Worm (Caenorhabditis elegans) whole organism, mixed stage, embryonic: ENCODE results near the gene pqn-84.

Experiments used
- M03D4.4 ChIP-seq: sonication (generic microtip); optimal IDR thresholded peaks from 2 replicates; lab custom pipeline; 2017; ENCODE audit warnings: mild to moderate bottlenecking, missing genetic modification characterization, missing compliant biosample characterization
- bed-3 ChIP-seq: fragments of 200-800 bp; sonication (Bioruptor generic); optimal IDR thresholded peaks from 3 replicates; lab custom pipeline; 2018; ENCODE audit warnings: mild to moderate bottlenecking, missing genetic modification characterization, moderate library complexity, missing compliant biosample characterization
- blmp-1 ChIP-seq: fragments of 150-350 bp; optimal IDR thresholded peaks from 2 replicates; lab custom pipeline; 2014; ENCODE audit warnings: missing biosample characterization, missing genetic modification characterization
- ceh-83 ChIP-seq: fragments of 200-800 bp; sonication (Bioruptor generic); optimal IDR thresholded peaks from 2 replicates; lab custom pipeline; 2018; ENCODE audit warnings: mild to moderate bottlenecking, missing genetic modification characterization, missing compliant biosample characterization
- ces-1 ChIP-seq: fragments of 150-350 bp; optimal IDR thresholded peaks from 2 replicates; lab custom pipeline; 2014; ENCODE audit warnings: missing biosample characterization, missing genetic modification reagents, missing genetic modification characterization
- cnd-1 ChIP-seq: fragments of 200-800 bp; sonication (Bioruptor generic); optimal IDR thresholded peaks from 2 replicates; lab custom pipeline; 2018; ENCODE audit warnings: mild to moderate bottlenecking, missing genetic modification characterization, missing compliant biosample characterization
- drap-1 ChIP-seq: fragments of 200-800 bp; sonication (Bioruptor generic); optimal IDR thresholded peaks from 3 replicates; lab custom pipeline; 2018; ENCODE audit warnings: mild to moderate bottlenecking, missing genetic modification characterization, missing compliant biosample characterization
- elt-1 ChIP-seq: sonication (generic microtip); optimal IDR thresholded peaks from 2 replicates; lab custom pipeline; 2017; ENCODE audit warnings: missing genetic modification characterization, mild to moderate bottlenecking, missing compliant biosample characterization, antibody characterized with exemption, moderate library complexity, borderline replicate concordance; ENCODE audit not compliant: insufficient read depth
- elt-3 ChIP-seq: fragments of 150-350 bp; optimal IDR thresholded peaks from 2 replicates; lab custom pipeline; 2014; ENCODE audit warnings: missing biosample characterization, missing genetic modification characterization
- flh-1 ChIP-seq: fragments of 200-800 bp; sonication (Bioruptor generic); optimal IDR thresholded peaks from 2 replicates; lab custom pipeline; 2018; ENCODE audit warnings: mild to moderate bottlenecking, missing genetic modification characterization, moderate library complexity, missing compliant biosample characterization
- ham-2 ChIP-seq: fragments of 200-800 bp; sonication (Bioruptor generic); optimal IDR thresholded peaks from 2 replicates; lab custom pipeline; 2018; ENCODE audit warnings: mild to moderate bottlenecking, missing genetic modification characterization, missing compliant biosample characterization
- hlh-1 ChIP-seq: fragments of 150-350 bp; optimal IDR thresholded peaks from 2 replicates; lab custom pipeline; 2014; ENCODE audit warnings: missing biosample characterization, missing genetic modification reagents, missing genetic modification characterization
- lin-13 ChIP-seq: fragments of 150-350 bp; optimal IDR thresholded peaks from 2 replicates; lab custom pipeline; 2014; ENCODE audit warnings: missing biosample characterization, missing genetic modification characterization
- lin-32 ChIP-seq: fragments of 200-800 bp; sonication (Bioruptor generic); optimal IDR thresholded peaks from 2 replicates; lab custom pipeline; 2018; ENCODE audit warnings: mild to moderate bottlenecking, missing genetic modification characterization, missing compliant biosample characterization
- lsy-2 ChIP-seq: fragments of 150-350 bp; optimal IDR thresholded peaks from 2 replicates; lab custom pipeline; 2014; ENCODE audit warnings: missing biosample characterization, missing genetic modification characterization
- mep-1 ChIP-seq: fragments of 150-350 bp; optimal IDR thresholded peaks from 2 replicates; lab custom pipeline; 2017; ENCODE audit warnings: missing biosample characterization, missing genetic modification reagents, missing genetic modification characterization, inconsistent platforms
- mls-2 ChIP-seq: sonication (generic microtip); optimal IDR thresholded peaks from 2 replicates; lab custom pipeline; 2016; ENCODE audit warnings: mild to moderate bottlenecking, missing genetic modification characterization, moderate library complexity, missing compliant biosample characterization
- nhr-12 ChIP-seq: fragments of 150-350 bp; optimal IDR thresholded peaks from 2 replicates; lab custom pipeline; 2014; ENCODE audit warnings: missing biosample characterization, missing genetic modification characterization
- nhr-2 ChIP-seq: fragments of 150-350 bp; optimal IDR thresholded peaks from 2 replicates; lab custom pipeline; 2014; ENCODE audit warnings: missing biosample characterization, missing genetic modification characterization
- nhr-28 ChIP-seq: fragments of 150-350 bp; optimal IDR thresholded peaks from 2 replicates; lab custom pipeline; 2014; ENCODE audit warnings: missing biosample characterization, missing genetic modification characterization
- nhr-76 ChIP-seq: sonication (generic microtip); optimal IDR thresholded peaks from 2 replicates; lab custom pipeline; 2017; ENCODE audit warnings: missing biosample characterization, missing genetic modification characterization
- pha-4 ChIP-seq: fragments of 150-350 bp; optimal IDR thresholded peaks from 2 replicates; lab custom pipeline; 2018; ENCODE audit warnings: missing biosample characterization, missing genetic modification reagents, missing genetic modification characterization
- sem-2 ChIP-seq: fragments of 200-800 bp; sonication (Bioruptor generic); optimal IDR thresholded peaks from 2 replicates; lab custom pipeline; 2018; ENCODE audit warnings: mild to moderate bottlenecking, missing genetic modification characterization, missing compliant biosample characterization
- snpc-4 ChIP-seq: fragments of 150-350 bp; optimal IDR thresholded peaks from 2 replicates; lab custom pipeline; 2014; ENCODE audit warnings: missing biosample characterization, missing genetic modification characterization
- sptf-1 ChIP-seq: sonication (generic microtip); optimal IDR thresholded peaks from 2 replicates; lab custom pipeline; 2017; ENCODE audit warnings: mild to moderate bottlenecking, missing genetic modification characterization, moderate library complexity, missing compliant biosample characterization
- tbx-8 ChIP-seq: fragments of 200-800 bp; sonication (Bioruptor generic); optimal IDR thresholded peaks from 2 replicates; lab custom pipeline; 2018; ENCODE audit warnings: mild to moderate bottlenecking, missing genetic modification characterization, moderate library complexity, missing compliant biosample characterization
- unc-120 ChIP-seq: sonication (generic microtip); optimal IDR thresholded peaks from 2 replicates; lab custom pipeline; 2017; ENCODE audit warnings: missing genetic modification characterization, missing compliant biosample characterization; ENCODE audit not compliant: poor library complexity, severe bottlenecking
- unc-39 ChIP-seq: fragments of 150-350 bp; optimal IDR thresholded peaks from 2 replicates; lab custom pipeline; 2014; ENCODE audit warnings: missing biosample characterization, missing genetic modification characterization
- unc-62 ChIP-seq: fragments of 150-350 bp; optimal IDR thresholded peaks from 2 replicates; lab custom pipeline; 2014; ENCODE audit warnings: missing biosample characterization, missing genetic modification reagents, missing genetic modification characterization
- zip-8 ChIP-seq: fragments of 150-350 bp; optimal IDR thresholded peaks from 2 replicates; lab custom pipeline; 2014; ENCODE audit warnings: missing biosample characterization, missing genetic modification characterization
- ztf-11 ChIP-seq: fragments of 150-350 bp; optimal IDR thresholded peaks from 2 replicates; lab custom pipeline; 2014; ENCODE audit warnings: missing biosample characterization, missing genetic modification characterization

pqn-84 gene

DNA sequence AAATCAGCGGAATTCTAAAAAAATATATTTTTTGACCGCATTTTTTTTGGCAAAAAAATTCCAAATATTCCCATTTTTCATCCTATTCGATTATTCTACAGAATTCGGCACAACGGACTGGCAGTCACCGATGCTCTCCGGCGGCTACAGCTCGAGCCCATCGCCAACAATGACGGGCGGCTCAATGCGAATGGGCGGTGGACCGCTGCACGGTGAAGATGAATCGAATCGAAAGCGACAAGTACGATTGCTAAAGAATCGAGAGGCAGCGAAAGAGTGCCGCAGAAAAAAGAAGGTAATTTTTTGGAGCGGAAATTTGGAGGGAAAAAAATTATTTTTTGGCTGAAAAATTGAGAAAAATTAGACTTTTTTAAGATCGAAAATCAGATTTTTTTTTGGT lies 7.7 kb upstream of the pqn-84 start:
- TF ChIP-seq tbx-8 (GFP tag; lab: Kevin White, UChicago) (no peak), mls-2 (tag; lab: Kevin White, UChicago) (no peak), snpc-4 (no peak), ham-2 (GFP tag; lab: Kevin White, UChicago) (no peak), nhr-28 (tag; lab: Kevin White, UChicago) (no peak), blmp-1 (tag; lab: Kevin White, UChicago) (no peak), lin-13 (tag; lab: Kevin White, UChicago) (no peak), ztf-11 (tag; lab: Kevin White, UChicago) (no peak), nhr-2 (tag; lab: Kevin White, UChicago) (no peak), unc-39 (tag; lab: Kevin White, UChicago) (no peak), bed-3 (no peak), unc-62 (GFP tag; lab: Kevin White, UChicago) (no peak), drap-1 (GFP tag; lab: Kevin White, UChicago) (no peak), elt-1 (tag; lab: Kevin White, UChicago) (no peak), M03D4.4 (no peak)

- TF ChIP-seq elt-1 (tag; lab: Kevin White, UChicago) (no peak), lsy-2 (tag; lab: Kevin White, UChicago) (no peak), ces-1 (GFP tag; lab: Kevin White, UChicago) (no peak), zip-8 (tag; lab: Kevin White, UChicago) (no peak), sem-2 (GFP tag; lab: Kevin White, UChicago) (no peak)
Measured at ce11 chrIII:11694506-11694947, 5.5 kb upstream of the pqn-84 start.

- TF ChIP-seq cnd-1 (tag; lab: Kevin White, UChicago) (no peak), flh-1 (GFP tag; lab: Kevin White, UChicago) (no peak), lin-13 (tag; lab: Kevin White, UChicago) (no peak), nhr-12 (tag; lab: Kevin White, UChicago) (no peak), tbx-8 (GFP tag; lab: Kevin White, UChicago) (no peak), elt-3 (no peak), unc-120 (tag; lab: Kevin White, UChicago) (no peak), nhr-28 (tag; lab: Kevin White, UChicago) (no peak), ham-2 (GFP tag; lab: Kevin White, UChicago) (no peak)
Measured at ce11 chrIII:11694975-11695374, 5.1 kb upstream of the pqn-84 start, which contains the start of gene Y41C4A.22. Y41C4A.22 (plus strand) TSS chrIII:11695275.

DNA sequence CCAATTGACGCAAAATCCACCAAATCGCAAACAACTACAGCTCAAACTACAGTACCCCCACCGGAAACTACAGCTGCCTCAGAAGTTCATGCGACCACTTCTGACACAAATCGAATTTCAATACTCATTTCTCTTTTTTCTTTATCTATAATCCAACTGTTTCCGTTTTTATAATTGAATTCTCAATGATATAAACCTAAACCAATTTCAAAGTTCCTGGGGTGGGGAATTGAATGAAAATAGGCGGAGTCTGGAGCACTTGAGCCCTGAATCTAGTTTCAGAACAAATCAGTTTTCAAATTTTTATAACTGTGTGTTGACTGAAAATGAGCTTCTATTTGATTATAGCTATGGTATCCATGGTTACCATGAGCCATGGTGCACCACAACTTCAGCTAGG lies 3.8 kb upstream of the pqn-84 start, which contains the start of gene Y41C4A.6:
Y41C4A.6 (plus strand) TSS at position 301 of the 400 bp plus-strand sequence.
- TF ChIP-seq unc-62 (GFP tag; lab: Kevin White, UChicago), result no peak

- TF ChIP-seq sptf-1 (tag; lab: Kevin White, UChicago) (no peak), blmp-1 (tag; lab: Kevin White, UChicago) (no peak), bed-3 (no peak), unc-39 (tag; lab: Kevin White, UChicago) (no peak), nhr-76 (tag; lab: Kevin White, UChicago) (no peak), pha-4 (no peak), nhr-12 (tag; lab: Kevin White, UChicago) (no peak), lin-32 (no peak), unc-120 (tag; lab: Kevin White, UChicago) (no peak), elt-1 (tag; lab: Kevin White, UChicago) (no peak), zip-8 (tag; lab: Kevin White, UChicago) (no peak), mep-1 (tag; lab: Kevin White, UChicago) (no peak), ces-1 (GFP tag; lab: Kevin White, UChicago) (no peak), nhr-2 (tag; lab: Kevin White, UChicago) (no peak), snpc-4 (no peak), sem-2 (GFP tag; lab: Kevin White, UChicago) (no peak), tbx-8 (GFP tag; lab: Kevin White, UChicago) (no peak), hlh-1 (tag; lab: Kevin White, UChicago) (no peak), elt-3 (no peak), ceh-83 (no peak)
- TF ChIP-seq, all 35 proteins: peak for 0
Measured at ce11 chrIII:11698569-11698968, 1.5 kb upstream of the pqn-84 start, which contains the start of gene Y41C4A.7. Y41C4A.7 (plus strand) TSS chrIII:11698869.
